Worm (Caenorhabditis elegans): ENCODE data around the gene cyp-33E3.

Gene cyp-33E3

DNA sequence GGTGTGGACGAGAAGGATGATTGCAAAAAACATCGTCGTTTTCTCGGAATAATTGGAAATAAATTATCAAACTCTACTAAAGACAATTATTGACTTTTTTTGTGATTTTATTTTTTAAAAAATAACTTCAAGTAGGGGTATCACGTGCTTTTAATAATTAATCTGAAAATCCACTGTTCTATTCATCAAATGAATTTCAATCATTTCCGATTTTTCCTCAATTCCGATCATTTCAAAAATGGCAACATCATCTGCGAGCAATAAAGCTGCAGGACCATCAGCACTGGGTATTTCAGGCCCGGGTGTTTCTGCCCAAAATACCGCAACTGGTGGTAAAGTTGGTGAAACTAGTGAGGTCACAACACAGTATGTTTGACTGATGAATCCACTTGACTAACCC lies 2.3 kb downstream of the cyp-33E3 start, which contains the start of the genes F42A9.7 and F42A9.3:
F42A9.7 (minus strand) TSS at position 101 of the 400 bp plus-strand sequence.
F42A9.3 (plus strand) TSS at position 214 of the 400 bp plus-strand sequence.
- TF ChIP-seq ces-1 (GFP tag; optimal IDR thresholded peaks at IDR 0.05) (no peak), ztf-11 (tag; optimal IDR thresholded peaks at IDR 0.05) (no peak), arid-1 (GFP tag; conservative IDR thresholded peaks at IDR 0.05) (no peak), daf-16 (GFP tag; optimal IDR thresholded peaks at IDR 0.05) (no peak), daf-16 (tag; optimal IDR thresholded peaks at IDR 0.05) (no peak), egl-27 (tag; optimal IDR thresholded peaks at IDR 0.05) (no peak), snpc-1.2 (GFP tag; IDR thresholded peaks at IDR 0.05) (no peak), nhr-237 (tag; optimal IDR thresholded peaks at IDR 0.05) (no peak), zip-11 (GFP tag; IDR thresholded peaks at IDR 0.05) (no peak), dmd-8 (GFP tag; IDR thresholded peaks at IDR 0.05) (no peak), dve-1 (tag; optimal IDR thresholded peaks at IDR 0.05; ENCODE audit: insufficient read depth) (no peak), madf-9 (GFP tag; conservative IDR thresholded peaks at IDR 0.05) (no peak), fkh-10 (GFP tag; optimal IDR thresholded peaks at IDR 0.05) (no peak)

DNA sequence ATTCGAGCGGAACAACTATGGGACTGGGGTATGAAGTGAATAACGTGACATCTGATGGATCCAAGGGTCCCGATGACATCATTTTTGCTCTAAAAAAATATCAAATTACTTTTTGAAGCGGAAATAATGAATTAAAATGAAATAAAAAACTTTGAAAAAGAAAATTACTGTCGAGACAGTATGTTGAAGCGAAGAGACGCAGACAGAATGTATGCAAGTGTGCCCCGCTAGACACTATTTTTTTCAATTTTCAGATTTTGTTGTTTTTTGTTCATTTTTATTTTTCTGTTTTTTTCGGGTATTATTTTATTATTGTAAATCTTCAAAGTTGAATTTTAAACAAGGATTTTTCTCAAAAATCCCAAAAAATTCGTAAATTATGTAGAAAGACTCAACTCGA lies 3.9 kb downstream of the cyp-33E3 start, which contains the start of gene F42A9.8:
F42A9.8 (minus strand) TSS at position 88 of the 400 bp plus-strand sequence.
- peak; percentile 56 for TF ChIP-seq lin-38 (GFP tag; IDR thresholded peaks at IDR 0.05)
- no peak for TF ChIP-seq madf-9 (GFP tag; conservative IDR thresholded peaks at IDR 0.05)
- no peak for TF ChIP-seq nhr-237 (tag; optimal IDR thresholded peaks at IDR 0.05)
- TF ChIP-seq unc-39 (tag; optimal IDR thresholded peaks at IDR 0.05) = no peak
- TF ChIP-seq zfp-3 (GFP tag; conservative IDR thresholded peaks at IDR 0.05) = no peak

DNA sequence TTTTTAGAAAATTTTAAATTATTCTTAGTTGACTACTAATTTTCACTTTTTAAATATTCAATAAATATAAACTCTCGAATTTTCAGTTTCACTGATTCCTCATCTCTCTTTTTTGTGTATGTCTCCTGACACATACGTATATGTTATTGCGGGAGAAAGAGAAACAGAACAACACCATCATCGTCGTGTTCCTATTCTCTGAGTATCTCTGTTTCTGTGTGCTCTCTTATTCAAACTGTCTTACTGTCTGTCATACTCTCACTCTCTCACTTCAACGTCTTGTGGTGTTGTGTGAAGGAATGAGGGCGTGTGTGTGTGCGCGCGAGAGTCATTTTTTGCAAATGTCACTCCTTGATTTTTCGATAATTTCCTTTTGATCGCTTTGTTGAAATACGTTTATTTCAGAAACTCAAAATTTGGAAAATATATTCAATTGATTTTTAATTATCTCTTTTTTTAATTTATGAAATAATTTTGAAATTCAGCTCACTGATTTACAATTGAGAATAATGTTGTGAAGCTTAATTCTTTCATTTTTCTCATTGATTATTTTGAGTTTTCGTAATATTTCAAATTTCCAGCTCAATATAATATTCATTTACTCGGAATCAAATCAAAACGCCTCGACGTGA lies 5.4 kb downstream of the cyp-33E3 start, which contains the start of gene lin-49:
lin-49 (plus strand) TSS at position 582 of the 632 bp plus-strand sequence.
- no peak for TF ChIP-seq lin-15B (tag; optimal IDR thresholded peaks at IDR 0.05)
- TF ChIP-seq F44E2.7 (GFP tag; IDR thresholded peaks at IDR 0.05) = no peak
- TF ChIP-seq spr-1 (tag; optimal IDR thresholded peaks at IDR 0.05) = no peak
- TF ChIP-seq mes-2 (tag; optimal IDR thresholded peaks at IDR 0.05; ENCODE audit: poor library complexity, severe bottlenecking) = peak; percentile 67
- no peak for TF ChIP-seq egl-43 (GFP tag; IDR thresholded peaks at IDR 0.05)
- TF ChIP-seq lin-38 (GFP tag; IDR thresholded peaks at IDR 0.05) = peak; percentile 44
- TF ChIP-seq fos-1 (tag; optimal IDR thresholded peaks at IDR 0.05) = no peak
- TF ChIP-seq nhr-102 (tag; optimal IDR thresholded peaks at IDR 0.05) = peak; percentile 20
- no peak for TF ChIP-seq egl-27 (tag; optimal IDR thresholded peaks at IDR 0.05)
- TF ChIP-seq D1046.2 (GFP tag; IDR thresholded peaks at IDR 0.05) = no peak
- no peak for TF ChIP-seq unc-39 (tag; optimal IDR thresholded peaks at IDR 0.05)
- TF ChIP-seq madf-5 (GFP tag; IDR thresholded peaks at IDR 0.05) = no peak
- peak; percentile 86 for TF ChIP-seq hlh-11 (tag; optimal IDR thresholded peaks at IDR 0.05)
- TF ChIP-seq T20F7.1 (GFP tag; optimal IDR thresholded peaks at IDR 0.05) = peak; percentile 58
- TF ChIP-seq mep-1 (tag; optimal IDR thresholded peaks at IDR 0.05) = peak; percentile 88
- TF ChIP-seq dmd-6 (GFP tag; IDR thresholded peaks at IDR 0.05) = peak; percentile 62
- no peak for TF ChIP-seq madf-9 (GFP tag; conservative IDR thresholded peaks at IDR 0.05)
- peak; percentile 7 for TF ChIP-seq nhr-11 (tag; optimal IDR thresholded peaks at IDR 0.05)
- no peak for TF ChIP-seq jun-1 (tag; optimal IDR thresholded peaks at IDR 0.05)
- TF ChIP-seq mxl-3 (GFP tag; optimal IDR thresholded peaks at IDR 0.05) = peak; percentile 68
- no peak for TF ChIP-seq ceh-62 (tag; optimal IDR thresholded peaks at IDR 0.05)
- TF ChIP-seq nhr-25 (tag; optimal IDR thresholded peaks at IDR 0.05; ENCODE audit: borderline replicate concordance, insufficient read depth) = peak; percentile 41
- TF ChIP-seq zag-1 (tag; optimal IDR thresholded peaks at IDR 0.05) = no peak
- TF ChIP-seq pha-4 (GFP tag; IDR thresholded peaks at IDR 0.05) = no peak
- TF ChIP-seq pha-4 (tag; optimal IDR thresholded peaks at IDR 0.05) = peak; percentile 65
- TF ChIP-seq T26A8.4 (GFP tag; IDR thresholded peaks at IDR 0.05) = no peak
- TF ChIP-seq lin-29 (GFP tag; IDR thresholded peaks at IDR 0.05) = no peak
- TF ChIP-seq vab-7 (GFP tag; IDR thresholded peaks at IDR 0.05) = no peak
- no peak for TF ChIP-seq spr-3 (GFP tag; optimal IDR thresholded peaks at IDR 0.05)
- TF ChIP-seq R02D3.7 (tag; optimal IDR thresholded peaks at IDR 0.05) = no peak
- peak; percentile 15 for TF ChIP-seq ztf-7 (tag; optimal IDR thresholded peaks at IDR 0.05)
- no peak for TF ChIP-seq duxl-1 (tag; optimal IDR thresholded peaks at IDR 0.05; ENCODE audit: poor library complexity)
- TF ChIP-seq ztf-11 (tag; optimal IDR thresholded peaks at IDR 0.05) = no peak
- no peak for TF ChIP-seq ZK337.2 (GFP tag; IDR thresholded peaks at IDR 0.05)
- no peak for TF ChIP-seq saeg-2 (GFP tag; IDR thresholded peaks at IDR 0.05)

Data from whole organism, L4 larva.